Worm (Caenorhabditis elegans) whole organism, L4/young adult: Measurements from ENCODE around the gene acc-1.

Source experiments
- W03F9.2 ChIP-seq: fragments of 150-350 bp; optimal IDR thresholded peaks from 2 replicates; lab custom pipeline; 2014; ENCODE audit warnings: missing biosample characterization, missing genetic modification characterization
- dao-5 ChIP-seq: sonication (generic microtip); optimal IDR thresholded peaks from 2 replicates; lab custom pipeline; 2016; ENCODE audit warnings: missing genotype, missing genetic modification characterization, moderate library complexity, missing compliant biosample characterization
- him-1 ChIP-seq: sonication (generic microtip); optimal IDR thresholded peaks from 2 replicates; lab custom pipeline; 2016; ENCODE audit warnings: missing genotype, missing genetic modification reagents, missing genetic modification characterization, missing compliant biosample characterization

Gene acc-1

ce11 chrIV:9631579-9631978 lies 26.3 kb upstream of the acc-1 start:
- no peak for TF ChIP-seq dao-5 (tag; lab: Kevin White, UChicago)
- TF ChIP-seq W03F9.2 (tag; lab: Kevin White, UChicago) = no peak
- TF ChIP-seq him-1 (tag; lab: Kevin White, UChicago) = no peak

ce11 chrIV:9632094-9632493 lies 25.8 kb upstream of the acc-1 start:
- TF ChIP-seq him-1 (tag; lab: Kevin White, UChicago) (no peak), dao-5 (tag; lab: Kevin White, UChicago) (no peak), W03F9.2 (tag; lab: Kevin White, UChicago) (no peak)

ce11 chrIV:9632966-9633494 lies 24.8 kb upstream of the acc-1 start:
- TF ChIP-seq dao-5 (tag; lab: Kevin White, UChicago) = no peak
- TF ChIP-seq W03F9.2 (tag; lab: Kevin White, UChicago) = no peak
- TF ChIP-seq him-1 (tag; lab: Kevin White, UChicago) = no peak

- TF ChIP-seq W03F9.2 (tag; lab: Kevin White, UChicago) (no peak), him-1 (tag; lab: Kevin White, UChicago) (no peak), dao-5 (tag; lab: Kevin White, UChicago) (no peak)
Measured at ce11 chrIV:9633889-9634288, 24.0 kb upstream of the acc-1 start.

- TF ChIP-seq dao-5 (tag; lab: Kevin White, UChicago) (no peak), him-1 (tag; lab: Kevin White, UChicago) (no peak), W03F9.2 (tag; lab: Kevin White, UChicago) (no peak)
Measured at ce11 chrIV:9634848-9635247, 23.0 kb upstream of the acc-1 start, which contains the start of gene mca-1. Gene mca-1, minus strand, starts transcription at chrIV:9634948.

- TF ChIP-seq dao-5 (tag; lab: Kevin White, UChicago) (no peak), him-1 (tag; lab: Kevin White, UChicago) (no peak), W03F9.2 (tag; lab: Kevin White, UChicago) (no peak)
Measured at ce11 chrIV:9641925-9642324, 15.9 kb upstream of the acc-1 start, which contains the start of gene del-2. Gene del-2, minus strand, starts transcription at chrIV:9642025.

- TF ChIP-seq him-1 (tag; lab: Kevin White, UChicago) (no peak), dao-5 (tag; lab: Kevin White, UChicago) (no peak)
Measured at ce11 chrIV:9643188-9643587, 14.7 kb upstream of the acc-1 start, which contains the start of gene degl-2. Gene degl-2, plus strand, starts transcription at chrIV:9643488.

- TF ChIP-seq dao-5 (tag; lab: Kevin White, UChicago) (no peak), W03F9.2 (tag; lab: Kevin White, UChicago) (peak; percentile 44)
Measured at ce11 chrIV:9647789-9648361, 10.0 kb upstream of the acc-1 start, which contains the start of gene amph-1. Gene amph-1, minus strand, starts transcription at chrIV:9647873.

ce11 chrIV:9648682-9649081 lies 9.2 kb upstream of the acc-1 start, which contains the start of gene srm-3:
Gene srm-3, plus strand, starts transcription at chrIV:9648982.
- TF ChIP-seq him-1 (tag; lab: Kevin White, UChicago) (no peak), dao-5 (tag; lab: Kevin White, UChicago) (no peak), W03F9.2 (tag; lab: Kevin White, UChicago) (no peak)

ce11 chrIV:9651234-9651633 lies 6.6 kb upstream of the acc-1 start, which contains the start of gene chca-1:
Gene chca-1, plus strand, starts transcription at chrIV:9651394.
- TF ChIP-seq W03F9.2 (tag; lab: Kevin White, UChicago) = peak; percentile 37
- TF ChIP-seq him-1 (tag; lab: Kevin White, UChicago) = no peak
- TF ChIP-seq dao-5 (tag; lab: Kevin White, UChicago) = no peak

ce11 chrIV:9653184-9653583 lies 4.7 kb upstream of the acc-1 start, which contains the start of gene F58G6.3:
Gene F58G6.3, plus strand, starts transcription at chrIV:9653535.
- TF ChIP-seq W03F9.2 (tag; lab: Kevin White, UChicago) (no peak), him-1 (tag; lab: Kevin White, UChicago) (no peak), dao-5 (tag; lab: Kevin White, UChicago) (no peak)

- TF ChIP-seq dao-5 (tag; lab: Kevin White, UChicago) (no peak), him-1 (tag; lab: Kevin White, UChicago) (no peak), W03F9.2 (tag; lab: Kevin White, UChicago) (no peak)
Measured at ce11 chrIV:9654017-9654416, 3.8 kb upstream of the acc-1 start, which contains the start of gene F58G6.7. Gene F58G6.7, plus strand, starts transcription at chrIV:9654317.

- TF ChIP-seq dao-5 (tag; lab: Kevin White, UChicago) (no peak), W03F9.2 (tag; lab: Kevin White, UChicago) (no peak), him-1 (tag; lab: Kevin White, UChicago) (no peak)
Measured at ce11 chrIV:9655556-9655955, 2.3 kb upstream of the acc-1 start.

ce11 chrIV:9659999-9660398 lies 2.1 kb downstream of the acc-1 start:
- TF ChIP-seq W03F9.2 (tag; lab: Kevin White, UChicago) = no peak
- TF ChIP-seq dao-5 (tag; lab: Kevin White, UChicago) = no peak
- TF ChIP-seq him-1 (tag; lab: Kevin White, UChicago) = no peak
